Worm (Caenorhabditis elegans): ENCODE measurements around the gene Y53G8AR.6.
A peak's percentile ranks its signal among the peaks of the same experiment; 100 is the strongest.

Gene Y53G8AR.6

DNA sequence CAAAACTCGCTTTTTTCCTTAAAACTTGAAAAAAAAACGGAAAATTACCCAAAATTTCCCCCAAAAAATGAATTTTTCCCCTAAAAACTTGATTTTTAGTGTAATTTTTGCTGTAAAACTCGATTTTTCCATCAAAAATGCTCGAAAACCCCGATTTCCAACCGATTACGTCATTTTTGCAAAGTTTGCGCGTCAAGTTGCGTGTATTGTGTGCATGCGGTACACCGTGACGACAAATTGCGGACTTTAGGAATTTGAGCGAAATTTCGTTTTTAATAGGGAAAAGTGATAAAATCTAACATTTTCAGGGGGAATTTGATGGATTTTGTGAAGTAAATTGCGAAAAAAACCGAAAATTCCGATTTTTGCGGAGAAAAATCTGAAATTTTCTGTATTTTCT is 29.4 kb downstream of the Y53G8AR.6 start (continued):
- peak; percentile 63 to 85 for TF ChIP-seq lin-35 (GFP tag; optimal IDR thresholded peaks at IDR 0.05)
- no peak for TF ChIP-seq sup-37 (GFP tag; optimal IDR thresholded peaks at IDR 0.05)
- no peak for TF ChIP-seq vab-15 (tag; optimal IDR thresholded peaks at IDR 0.05)
- TF ChIP-seq nhr-19 (GFP tag; conservative IDR thresholded peaks at IDR 0.05): peak; percentile 64
- peak; percentile 58 to 72 (median 64) for TF ChIP-seq ceh-82 (tag; optimal IDR thresholded peaks at IDR 0.05)
- TF ChIP-seq efl-3 (GFP tag; optimal IDR thresholded peaks at IDR 0.05): no peak
- TF ChIP-seq nhr-84 (tag; optimal IDR thresholded peaks at IDR 0.05): no peak
- peak; percentile 50 for TF ChIP-seq isw-1 (GFP tag; IDR thresholded peaks at IDR 0.05)
- TF ChIP-seq unc-86 (tag; optimal IDR thresholded peaks at IDR 0.05): peak; percentile 27
- TF ChIP-seq nhr-85 (tag): peak; percentile 82
- TF ChIP-seq lin-15B (tag; optimal IDR thresholded peaks at IDR 0.05): peak; percentile 45
- peak; percentile 57 for TF ChIP-seq aly-2 (tag; optimal IDR thresholded peaks at IDR 0.05)
- no peak for TF ChIP-seq tlp-1 (tag; optimal IDR thresholded peaks at IDR 0.05)
- TF ChIP-seq C04F5.9 (tag; optimal IDR thresholded peaks at IDR 0.05): no peak
- TF ChIP-seq pax-3 (tag; optimal IDR thresholded peaks at IDR 0.05): no peak
- TF ChIP-seq ceh-88 (GFP tag; IDR thresholded peaks at IDR 0.05): no peak
- no peak for TF ChIP-seq egl-13 (tag; optimal IDR thresholded peaks at IDR 0.05)
- TF ChIP-seq mef-2 (tag; optimal IDR thresholded peaks at IDR 0.05): no peak
- TF ChIP-seq C34B4.2 (tag; optimal IDR thresholded peaks at IDR 0.05): no peak
- peak; percentile 50 for TF ChIP-seq tbx-2 (tag; optimal IDR thresholded peaks at IDR 0.05)
- TF ChIP-seq dpl-1 (GFP tag; optimal IDR thresholded peaks at IDR 0.05): peak; percentile 70 to 77 (median 77)
- TF ChIP-seq sox-4 (tag; optimal IDR thresholded peaks at IDR 0.05): no peak
- TF ChIP-seq mdl-1 (tag; optimal IDR thresholded peaks at IDR 0.05): peak in 1 of 2 experiments; percentile 47
- no peak for TF ChIP-seq ztf-4 (tag; optimal IDR thresholded peaks at IDR 0.05)
- TF ChIP-seq pqm-1 (tag; optimal IDR thresholded peaks at IDR 0.05): no peak
- TF ChIP-seq nhr-12 (tag; optimal IDR thresholded peaks at IDR 0.05): no peak
- TF ChIP-seq nhr-77 (tag; optimal IDR thresholded peaks at IDR 0.05): peak; percentile 26
- TF ChIP-seq swsn-7 (tag; optimal IDR thresholded peaks at IDR 0.05): no peak
- TF ChIP-seq fkh-8 (tag; optimal IDR thresholded peaks at IDR 0.05): peak; percentile 33
- TF ChIP-seq C16A3.4 (tag; optimal IDR thresholded peaks at IDR 0.05): peak; percentile 40
- peak; percentile 18 for TF ChIP-seq ama-1 (optimal IDR thresholded peaks at IDR 0.05)
- TF ChIP-seq nhr-20 (tag; optimal IDR thresholded peaks at IDR 0.05): no peak

DNA sequence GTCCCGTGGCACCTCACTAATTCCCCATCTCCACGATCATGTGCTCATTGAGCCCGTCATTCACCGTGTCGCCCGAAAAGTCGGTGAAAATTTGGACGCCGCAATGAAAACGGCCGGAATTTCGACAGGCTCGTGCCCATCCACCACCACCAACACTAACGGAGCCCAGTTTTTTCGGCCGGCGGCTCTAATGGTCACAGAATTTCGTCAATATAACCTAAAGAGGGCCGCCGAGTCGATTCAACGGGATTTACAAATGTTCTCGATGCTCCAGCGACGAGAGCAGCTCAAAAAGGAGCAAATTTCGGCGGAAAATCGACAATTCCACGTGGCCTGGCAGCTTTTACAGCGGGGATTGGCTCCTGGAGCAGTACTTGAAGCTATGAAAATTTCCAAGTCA is 34.9 kb downstream of the Y53G8AR.6 start:
- TF ChIP-seq ceh-88 (GFP tag; IDR thresholded peaks at IDR 0.05) (no peak), mef-2 (tag; optimal IDR thresholded peaks at IDR 0.05) (no peak), hlh-4 (tag; optimal IDR thresholded peaks at IDR 0.05) (no peak), nhr-11 (tag; optimal IDR thresholded peaks at IDR 0.05) (no peak)

DNA sequence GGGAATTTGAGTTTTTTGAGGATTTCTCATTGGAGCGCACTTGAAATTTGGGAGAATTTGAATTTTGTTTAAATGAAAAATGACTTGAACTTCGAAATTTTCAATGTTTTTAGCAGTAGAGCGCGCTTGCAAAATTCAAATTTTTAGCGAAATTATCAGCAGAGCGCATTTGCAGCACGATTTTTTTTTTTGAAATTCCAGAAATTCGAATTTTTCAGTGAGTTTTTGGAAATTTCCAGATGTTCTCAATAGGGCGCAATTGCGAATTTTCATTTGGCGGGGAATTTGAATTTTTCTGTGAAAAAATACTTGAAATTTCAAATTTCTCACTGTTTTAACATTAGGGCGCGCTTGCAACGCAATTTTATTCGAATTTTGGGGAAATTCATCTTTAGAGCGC is 37.2 kb downstream of the Y53G8AR.6 start:
- no peak for TF ChIP-seq dsc-1 (tag; optimal IDR thresholded peaks at IDR 0.05)
- TF ChIP-seq lir-3 (tag; optimal IDR thresholded peaks at IDR 0.05; ENCODE audit: poor library complexity): no peak
- TF ChIP-seq aha-1 (tag; optimal IDR thresholded peaks at IDR 0.05): no peak
- no peak for TF ChIP-seq sptf-1 (tag; optimal IDR thresholded peaks at IDR 0.05)
- TF ChIP-seq blmp-1 (tag; optimal IDR thresholded peaks at IDR 0.05): no peak
- TF ChIP-seq Y116A8C.19 (tag; optimal IDR thresholded peaks at IDR 0.05; ENCODE audit: borderline replicate concordance): no peak
- TF ChIP-seq unc-86 (tag; optimal IDR thresholded peaks at IDR 0.05): no peak
- TF ChIP-seq nhr-84 (tag; optimal IDR thresholded peaks at IDR 0.05): no peak
- no peak for TF ChIP-seq elt-3 (tag; optimal IDR thresholded peaks at IDR 0.05)
- TF ChIP-seq pqm-1 (tag; optimal IDR thresholded peaks at IDR 0.05): no peak
- no peak for TF ChIP-seq dpl-1 (GFP tag; optimal IDR thresholded peaks at IDR 0.05)
- TF ChIP-seq pag-3 (tag; optimal IDR thresholded peaks at IDR 0.05; ENCODE audit: borderline replicate concordance, insufficient read depth): no peak
- TF ChIP-seq unc-130 (tag; optimal IDR thresholded peaks at IDR 0.05): no peak
- TF ChIP-seq snu-23 (GFP tag; optimal IDR thresholded peaks at IDR 0.05): no peak
- TF ChIP-seq hlh-4 (tag; optimal IDR thresholded peaks at IDR 0.05): no peak
- no peak for TF ChIP-seq tbx-2 (tag; optimal IDR thresholded peaks at IDR 0.05)

Data from whole organism, L1 larva.